Fruit fly (Drosophila melanogaster) S2 (cell line): ENCODE data around the gene Sap-r.

Source experiments
- CG8478 ChIP-seq: fragments of >200 bp; optimal IDR thresholded peaks from 2 replicates; lab custom pipeline; 2018
- CTCF ChIP-seq, 2 experiments: fragments of >200 bp; optimal IDR thresholded peaks; 2 replicates each; lab custom pipeline; 2018

dm6 chr3R:30842199-30842598 lies 46.7 kb downstream of the Sap-r start:
- no peak for TF ChIP-seq CG8478
- no peak for TF ChIP-seq CTCF (optimal IDR thresholded peaks at IDR 0.05; lab: Kevin White, UChicago)
